Worm (Caenorhabditis elegans) whole organism, L4 larva: ENCODE results near the gene F55B11.2.

Experiments used
- R02D3.7 ChIP-seq: fragments of 150-350 bp; sonication (generic microtip); optimal IDR thresholded peaks from 3 replicates; lab custom pipeline; 2014; ENCODE audit warnings: missing biosample characterization, missing genetic modification characterization
- Y75B8A.6 ChIP-seq: fragments of 200-800 bp; sonication (Bioruptor generic); IDR thresholded peaks from 2 replicates; pipeline ENCODE4 v1.3.6; 2022; ENCODE audit warnings: missing genetic modification reagents, missing genetic modification characterization, missing compliant biosample characterization
- aha-1 ChIP-seq: fragments of 150-350 bp; peaks from one replicate; lab custom pipeline; 2014; ENCODE audit warnings: missing biosample characterization, missing genetic modification characterization
- aly-2 ChIP-seq: sonication (generic microtip); optimal IDR thresholded peaks from 2 replicates; lab custom pipeline; 2018; ENCODE audit warnings: missing biosample characterization, missing genetic modification characterization
- ceh-44 ChIP-seq: fragments of 200-800 bp; sonication (Bioruptor generic); IDR thresholded peaks from 2 replicates; pipeline ENCODE4 v1.3.6; 2022; ENCODE audit warnings: missing genetic modification reagents, missing genetic modification characterization, missing compliant biosample characterization
- ceh-62 ChIP-seq: sonication (generic microtip); optimal IDR thresholded peaks from 2 replicates; lab custom pipeline; 2017; ENCODE audit warnings: missing biosample characterization, missing genetic modification characterization
- ceh-82 ChIP-seq: sonication (generic microtip); optimal IDR thresholded peaks from 2 replicates; lab custom pipeline; 2017; ENCODE audit warnings: missing biosample characterization, missing genetic modification characterization
- cey-2 ChIP-seq: sonication (generic microtip); optimal IDR thresholded peaks from 3 replicates; lab custom pipeline; 2017; ENCODE audit warnings: missing genetic modification characterization, mild to moderate bottlenecking, missing compliant biosample characterization, antibody characterized with exemption, borderline replicate concordance; ENCODE audit not compliant: insufficient read depth
- daf-16 ChIP-seq, 3 experiments: sonication (generic microtip); optimal IDR thresholded peaks; 2 replicates each; lab custom pipeline; 2016 to 2017; ENCODE audit warnings: missing genetic modification characterization in 3 of 3, missing genetic modification reagents in 3 of 3, mild to moderate bottlenecking in 2 of 3, missing compliant biosample characterization in 2 of 3, missing biosample characterization in 1 of 3, moderate library complexity in 1 of 3
- daf-19 ChIP-seq: fragments of 200-800 bp; sonication (Bioruptor generic); conservative IDR thresholded peaks from 2 replicates; pipeline ENCODE4 v1.3.6; 2022; ENCODE audit warnings: missing genetic modification characterization, missing compliant biosample characterization
- daf-8 ChIP-seq: fragments of 200-800 bp; sonication (Bioruptor generic); IDR thresholded peaks from 2 replicates; pipeline ENCODE4 v1.3.6; 2022; ENCODE audit warnings: missing genetic modification characterization, missing compliant biosample characterization
- dmd-6 ChIP-seq: fragments of 200-800 bp; sonication (Bioruptor generic); IDR thresholded peaks from 2 replicates; pipeline ENCODE4 v1.3.6; 2022; ENCODE audit warnings: missing genetic modification reagents, missing genetic modification characterization, missing compliant biosample characterization
- dpl-1 ChIP-seq: fragments of 150-350 bp; optimal IDR thresholded peaks from 2 replicates; lab custom pipeline; 2014; ENCODE audit warnings: missing biosample characterization, missing genetic modification reagents, missing genetic modification characterization
- dve-1 ChIP-seq: sonication (generic microtip); optimal IDR thresholded peaks from 2 replicates; lab custom pipeline; 2017; ENCODE audit warnings: antibody characterized with exemption, mild to moderate bottlenecking, missing genetic modification characterization, missing compliant biosample characterization; ENCODE audit not compliant: insufficient read depth
- gei-8 ChIP-seq: fragments of 200-800 bp; sonication (Bioruptor generic); optimal IDR thresholded peaks from 2 replicates; lab custom pipeline; 2018; ENCODE audit warnings: mild to moderate bottlenecking, missing genetic modification characterization, missing compliant biosample characterization
- hlh-30 ChIP-seq: sonication (generic microtip); optimal IDR thresholded peaks from 2 replicates; lab custom pipeline; 2017; ENCODE audit warnings: antibody characterized with exemption, mild to moderate bottlenecking, missing genetic modification characterization, missing compliant biosample characterization; ENCODE audit not compliant: insufficient read depth
- jun-1 ChIP-seq: fragments of 150-350 bp; optimal IDR thresholded peaks from 2 replicates; lab custom pipeline; 2014; ENCODE audit warnings: missing biosample characterization, missing genetic modification reagents, missing genetic modification characterization
- lin-13 ChIP-seq: fragments of 150-350 bp; optimal IDR thresholded peaks from 2 replicates; lab custom pipeline; 2014; ENCODE audit warnings: missing biosample characterization, missing genetic modification reagents, missing genetic modification characterization
- lin-15B ChIP-seq: fragments of 150-350 bp; sonication (generic microtip); optimal IDR thresholded peaks from 3 replicates; lab custom pipeline; 2014; ENCODE audit warnings: missing biosample characterization, missing genetic modification characterization
- madf-9 ChIP-seq: fragments of 200-800 bp; sonication (Bioruptor generic); conservative IDR thresholded peaks from 2 replicates; pipeline ENCODE4 v1.3.6; 2022; ENCODE audit warnings: missing genetic modification reagents, missing genetic modification characterization, missing compliant biosample characterization
- mep-1 ChIP-seq: fragments of 150-350 bp; sonication (generic microtip); optimal IDR thresholded peaks from 3 replicates; lab custom pipeline; 2014; ENCODE audit warnings: missing biosample characterization, missing genetic modification characterization
- mxl-3 ChIP-seq: fragments of 200-800 bp; sonication (Bioruptor generic); optimal IDR thresholded peaks from 2 replicates; lab custom pipeline; 2018; ENCODE audit warnings: mild to moderate bottlenecking, missing genetic modification characterization, missing compliant biosample characterization
- nhr-10 ChIP-seq: fragments of 150-350 bp; optimal IDR thresholded peaks from 2 replicates; lab custom pipeline; 2014; ENCODE audit warnings: missing biosample characterization, missing genetic modification characterization
- nhr-25 ChIP-seq: sonication (generic microtip); optimal IDR thresholded peaks from 2 replicates; lab custom pipeline; 2017; ENCODE audit warnings: missing genetic modification characterization, mild to moderate bottlenecking, missing compliant biosample characterization, antibody characterized with exemption, moderate library complexity, borderline replicate concordance; ENCODE audit not compliant: insufficient read depth
- nhr-28 ChIP-seq: fragments of 150-350 bp; optimal IDR thresholded peaks from 2 replicates; lab custom pipeline; 2014; ENCODE audit warnings: missing biosample characterization, missing genetic modification characterization
- nhr-48 ChIP-seq: sonication (generic microtip); optimal IDR thresholded peaks from 2 replicates; lab custom pipeline; 2016; ENCODE audit warnings: mild to moderate bottlenecking, missing genetic modification characterization, missing compliant biosample characterization
- nhr-6 ChIP-seq: fragments of 150-350 bp; optimal IDR thresholded peaks from 2 replicates; lab custom pipeline; 2014; ENCODE audit warnings: missing biosample characterization, missing genetic modification characterization
- php-3 ChIP-seq: fragments of 200-800 bp; sonication (Bioruptor generic); IDR thresholded peaks from 2 replicates; pipeline ENCODE4 v1.3.6; 2022; ENCODE audit warnings: missing genetic modification reagents, missing genetic modification characterization, missing compliant biosample characterization
- rbr-2 ChIP-seq: sonication (generic microtip); optimal IDR thresholded peaks from 2 replicates; lab custom pipeline; 2016; ENCODE audit warnings: missing genotype, missing genetic modification characterization, missing compliant biosample characterization
- snpc-1.2 ChIP-seq: fragments of 200-800 bp; sonication (Bioruptor generic); IDR thresholded peaks from 2 replicates; pipeline ENCODE4 v1.3.6; 2022; ENCODE audit warnings: missing genetic modification reagents, missing genetic modification characterization, missing compliant biosample characterization
- snpc-4 ChIP-seq: fragments of 150-350 bp; optimal IDR thresholded peaks from 2 replicates; lab custom pipeline; 2014; ENCODE audit warnings: missing biosample characterization, missing genetic modification characterization
- unc-62 ChIP-seq, 3 experiments: fragments of 150-350 bp in 1 of 3; sonication (generic microtip); optimal IDR thresholded peaks in 2 of 3; peaks in 1 of 3; 1 replicate in 1 of 3; 2 replicates in 2 of 3; lab custom pipeline; 2014 to 2017; ENCODE audit warnings: missing biosample characterization in 3 of 3, missing genetic modification characterization in 3 of 3, missing genetic modification reagents in 3 of 3, missing genotype in 1 of 3
- zfp-3 ChIP-seq: fragments of 200-800 bp; sonication (Bioruptor generic); conservative IDR thresholded peaks from 2 replicates; pipeline ENCODE4 v1.3.6; 2022; ENCODE audit warnings: missing genetic modification reagents, missing genetic modification characterization, missing compliant biosample characterization
- ztf-11 ChIP-seq: fragments of 150-350 bp; optimal IDR thresholded peaks from 2 replicates; lab custom pipeline; 2014; ENCODE audit warnings: missing biosample characterization, missing genetic modification characterization
- ztf-7 ChIP-seq: fragments of 150-350 bp; optimal IDR thresholded peaks from 2 replicates; lab custom pipeline; 2014; ENCODE audit warnings: missing biosample characterization, missing genetic modification characterization

The F55B11.2 gene

ce11 chrIV:14456667-14457066 lies 33.6 kb upstream of the F55B11.2 start, which contains the start of gene nspg-9 (continued):
- TF ChIP-seq ztf-11 (tag; lab: Kevin White, UChicago), result no peak
- no peak for TF ChIP-seq cey-2 (tag; lab: Kevin White, UChicago)
- TF ChIP-seq R02D3.7, result no peak
- no peak for TF ChIP-seq nhr-25 (tag; lab: Kevin White, UChicago)
- TF ChIP-seq ceh-44 (GFP tag; lab: Robert Waterston, UW), result no peak
- no peak for TF ChIP-seq jun-1
- TF ChIP-seq zfp-3 (GFP tag; lab: Robert Waterston, UW), result no peak

- peak; percentile 91 for TF ChIP-seq snpc-1.2 (GFP tag; lab: Robert Waterston, UW)
- TF ChIP-seq, all 104 proteins: peak for 1; not testable (repeated sequence) for 103
These were observed 32.0 kb upstream of the F55B11.2 start for ce11 chrIV:14455116-14455515.

ce11 chrIV:14445191-14445795 lies 22.2 kb upstream of the F55B11.2 start:
- TF ChIP-seq dmd-6 (GFP tag; lab: Robert Waterston, UW) (0 out of 2 replicates have a peak, but pooled peaks have one; percentile 22), dve-1 (tag; lab: Kevin White, UChicago) (peak; percentile 49), snpc-4 (tag; lab: Kevin White, UChicago) (peak; percentile 66), Y75B8A.6 (no peak), nhr-10 (tag; lab: Kevin White, UChicago) (no peak), daf-19 (no peak), lin-15B (no peak), php-3 (GFP tag; lab: Robert Waterston, UW) (peak; percentile 48; the same call in 1 of the 2 replicates), rbr-2 (tag; lab: Kevin White, UChicago) (peak; percentile 9), ceh-82 (tag; lab: Kevin White, UChicago) (no peak), unc-62 (GFP tag; optimal IDR thresholded peaks at IDR 0.05 in 1 of 2; lab: Kevin White, UChicago) (peak in 1 of 2 experiments; percentile 34), unc-62 (tag; optimal IDR thresholded peaks at IDR 0.05; lab: Kevin White, UChicago) (no peak), madf-9 (GFP tag; lab: Robert Waterston, UW) (no peak), gei-8 (GFP tag; lab: Kevin White, UChicago) (no peak), lin-13 (GFP tag; lab: Kevin White, UChicago) (no peak), dpl-1 (GFP tag; lab: Kevin White, UChicago) (peak; percentile 13), ztf-7 (tag; lab: Kevin White, UChicago) (peak; percentile 65), aly-2 (tag; lab: Kevin White, UChicago) (no peak), nhr-6 (tag; lab: Kevin White, UChicago) (peak; percentile 23), daf-16 (GFP tag; optimal IDR thresholded peaks at IDR 0.05; lab: Kevin White, UChicago) (no peak), daf-16 (tag; optimal IDR thresholded peaks at IDR 0.05; lab: Kevin White, UChicago) (peak; percentile 42), mep-1 (tag; lab: Kevin White, UChicago) (no peak), nhr-25 (tag; lab: Kevin White, UChicago) (peak; percentile 9), R02D3.7 (no peak), mxl-3 (GFP tag; lab: Kevin White, UChicago) (peak; percentile 76), hlh-30 (tag; lab: Kevin White, UChicago) (peak; percentile 17), nhr-48 (tag; lab: Kevin White, UChicago) (peak; percentile 8), ceh-62 (tag; lab: Kevin White, UChicago) (no peak), daf-8 (GFP tag; lab: Robert Waterston, UW) (no peak), nhr-28 (tag; lab: Kevin White, UChicago) (peak; percentile 29), aha-1 (tag; lab: Kevin White, UChicago) (peak; percentile 18)
- TF ChIP-seq, all 104 proteins: peak for 16
